Fruit fly (Drosophila melanogaster) Kc167 (cell line): ENCODE data around the gene CG6793.

Experiments used
- Myc ChIP-seq: fragments of >200 bp; optimal IDR thresholded peaks from 2 replicates; lab custom pipeline; 2017; ENCODE audit warnings: missing external identifiers
- h ChIP-seq: fragments of >200 bp; optimal IDR thresholded peaks from 3 replicates; lab custom pipeline; 2018; ENCODE audit warnings: missing external identifiers
- insv ChIP-seq: fragments of >200 bp; optimal IDR thresholded peaks from 3 replicates; lab custom pipeline; 2018; ENCODE audit warnings: missing external identifiers

DNA sequence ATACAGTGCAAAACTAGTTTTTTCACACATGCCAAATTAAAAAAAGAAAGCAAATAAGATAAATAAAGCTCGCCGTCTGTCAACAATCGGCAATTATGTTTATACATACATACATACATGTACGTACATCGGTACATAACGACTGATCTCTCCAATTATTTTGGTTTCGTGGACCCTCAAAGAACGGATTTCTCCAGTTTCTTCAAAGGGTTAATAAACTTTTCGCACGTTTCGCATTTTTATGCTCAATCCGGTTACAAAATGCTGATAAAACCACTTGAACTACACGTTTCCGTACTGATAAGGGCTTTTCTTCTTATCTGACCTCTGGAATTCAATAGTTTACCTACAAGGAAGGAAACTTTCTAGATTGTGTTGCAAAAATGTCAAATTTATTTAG lies 38.7 kb upstream of the CG6793 start:
- TF ChIP-seq insv = no peak
- no peak for TF ChIP-seq Myc (lab: Kevin White, UChicago)
- TF ChIP-seq h (lab: Kevin White, UChicago) = no peak
